Worm (Caenorhabditis elegans): ENCODE results near the gene pdi-1.

ce11 chrIII:3738331-3738730 lies 37.1 kb upstream of the pdi-1 start:
- TF ChIP-seq him-1 (tag; optimal IDR thresholded peaks at IDR 0.05) (no peak), W03F9.2 (tag; optimal IDR thresholded peaks at IDR 0.05) (no peak)
